Fruit fly (Drosophila melanogaster): ENCODE data around the gene Obp19b.
A peak's percentile ranks its signal among the peaks of the same experiment; 100 is the strongest.

Gene Obp19b

DNA sequence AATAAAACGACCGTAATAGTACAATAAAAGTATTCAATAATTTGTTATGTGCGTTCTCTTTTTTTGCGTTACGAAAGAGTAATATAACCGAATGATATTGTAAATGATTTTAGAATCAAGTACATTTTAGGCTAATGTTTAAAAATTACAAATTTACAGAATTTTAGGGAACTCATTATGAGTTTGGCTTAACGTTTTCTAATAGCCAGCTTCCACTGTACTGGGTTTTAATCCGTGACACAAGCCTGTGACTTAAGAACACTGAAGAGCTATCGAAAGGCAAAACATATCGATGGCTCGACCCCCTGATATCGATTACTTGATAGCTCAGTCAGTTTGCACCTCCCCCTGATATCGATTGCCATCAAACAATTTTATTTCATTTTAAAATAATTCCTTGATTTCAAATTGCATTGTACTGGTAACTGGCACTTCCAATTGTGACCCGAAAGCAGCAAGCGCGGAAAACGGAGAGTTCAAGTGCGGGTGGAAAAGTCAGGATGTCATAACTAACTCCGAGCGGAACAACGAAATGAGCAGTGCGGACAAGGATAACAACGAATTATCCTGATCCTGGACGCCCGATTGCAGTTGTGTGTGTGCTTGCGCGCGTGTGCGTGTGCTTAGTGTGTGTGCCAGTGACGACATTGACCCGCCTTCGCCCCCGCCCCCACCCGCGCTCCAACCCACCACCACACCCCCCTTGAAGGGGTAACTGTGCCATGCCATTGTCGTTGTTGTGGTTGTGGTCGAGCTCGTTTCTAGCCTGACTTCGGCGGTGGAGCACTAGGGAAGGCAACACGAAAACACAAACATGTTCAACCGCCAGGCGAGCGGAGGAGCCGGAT, 22.2 kb upstream of the Obp19b start, which contains the start of gene HERC2 (continued):
- TF ChIP-seq CG7368 (GFP tag; optimal IDR thresholded peaks at IDR 0.05) (no peak), Sox102F (GFP tag; optimal IDR thresholded peaks at IDR 0.05) (peak; percentile 40), Met (GFP tag; optimal IDR thresholded peaks at IDR 0.05) (peak; percentile 61), dac (GFP tag; optimal IDR thresholded peaks at IDR 0.05) (no peak), CG6163 (GFP tag; IDR thresholded peaks at IDR 0.05) (peak; percentile 51; the same call in 2 of the 3 replicates), CG32006 (GFP tag; optimal IDR thresholded peaks at IDR 0.05) (no peak), Sox15 (GFP tag; optimal IDR thresholded peaks at IDR 0.05) (peak; percentile 15), eg (GFP tag; IDR thresholded peaks at IDR 0.05) (peak; percentile 74), Hr38 (GFP tag; optimal IDR thresholded peaks at IDR 0.05) (no peak), Eip93F (GFP tag; optimal IDR thresholded peaks at IDR 0.05) (no peak), Eip78C (GFP tag) (peak; percentile 87), CG4318 (GFP tag; optimal IDR thresholded peaks at IDR 0.05) (no peak), Hr4 (GFP tag; optimal IDR thresholded peaks at IDR 0.05) (no peak), Smox (GFP tag; optimal IDR thresholded peaks at IDR 0.05) (peak; percentile 56), acj6 (GFP tag; optimal IDR thresholded peaks at IDR 0.05) (no peak), CG31627 (GFP tag; optimal IDR thresholded peaks at IDR 0.05) (peak; percentile 64), esn (GFP tag; optimal IDR thresholded peaks at IDR 0.05) (peak; percentile 53), fd85E (GFP tag; optimal IDR thresholded peaks at IDR 0.05) (no peak)

dm6 chrX:20411635-20412034, 4.9 kb upstream of the Obp19b start:
- no peak for TF ChIP-seq vri (GFP tag; optimal IDR thresholded peaks at IDR 0.05)
- no peak for TF ChIP-seq Smox (GFP tag; optimal IDR thresholded peaks at IDR 0.05)
- no peak for TF ChIP-seq CG9139 (GFP tag; optimal IDR thresholded peaks at IDR 0.05)
- no peak for TF ChIP-seq CG3919 (GFP tag; optimal IDR thresholded peaks at IDR 0.05)
- TF ChIP-seq Sox102F (GFP tag; optimal IDR thresholded peaks at IDR 0.05) = no peak
- TF ChIP-seq Hr4 (GFP tag; optimal IDR thresholded peaks at IDR 0.05) = no peak
- no peak for TF ChIP-seq CG1621 (tag; optimal IDR thresholded peaks at IDR 0.05)
- TF ChIP-seq CG32006 (GFP tag; optimal IDR thresholded peaks at IDR 0.05) = no peak
- TF ChIP-seq Blimp-1 (GFP tag; optimal IDR thresholded peaks at IDR 0.05) = no peak
- no peak for TF ChIP-seq esn (GFP tag; optimal IDR thresholded peaks at IDR 0.05)
- no peak for TF ChIP-seq net (GFP tag; optimal IDR thresholded peaks at IDR 0.05)
- TF ChIP-seq CG11762 (GFP tag; optimal IDR thresholded peaks at IDR 0.05; ENCODE audit: insufficient read depth) = no peak

DNA sequence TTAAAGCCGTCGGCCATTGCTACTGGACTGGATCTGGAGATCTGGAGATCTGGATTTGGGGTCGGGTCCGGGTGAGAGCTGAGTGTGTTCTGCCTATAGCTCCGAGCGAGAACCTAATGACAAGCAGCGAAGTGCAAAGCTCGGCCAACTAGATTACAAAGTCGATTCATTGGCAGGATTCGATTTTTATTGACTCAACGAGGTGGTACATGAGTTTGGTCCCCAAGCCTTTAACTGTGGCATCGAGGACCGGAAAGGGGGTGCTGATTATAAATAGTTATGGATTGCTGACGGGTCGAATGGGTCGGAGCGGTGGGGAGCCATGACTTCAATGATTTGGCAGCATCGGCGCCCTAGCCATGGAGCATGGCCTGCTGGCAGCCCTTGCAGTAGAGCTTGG, 3.1 kb upstream of the Obp19b start, which contains the start of gene CG15459:
Gene CG15459, minus strand, starts transcription at position 101 of the 400 bp plus-strand sequence.
- TF ChIP-seq CG16779 (tag; optimal IDR thresholded peaks at IDR 0.05) (no peak), CG8632 (GFP tag; optimal IDR thresholded peaks at IDR 0.05) (no peak), CG6163 (GFP tag; IDR thresholded peaks at IDR 0.05) (no peak), Hr38 (GFP tag; optimal IDR thresholded peaks at IDR 0.05) (no peak), Hr4 (GFP tag; optimal IDR thresholded peaks at IDR 0.05) (no peak), esn (GFP tag; optimal IDR thresholded peaks at IDR 0.05) (no peak), CG1621 (tag; optimal IDR thresholded peaks at IDR 0.05) (no peak), Sox14 (GFP tag; optimal IDR thresholded peaks at IDR 0.05) (no peak), dsx (GFP tag; optimal IDR thresholded peaks at IDR 0.05; ENCODE audit: poor library complexity, severe bottlenecking) (no peak)

DNA sequence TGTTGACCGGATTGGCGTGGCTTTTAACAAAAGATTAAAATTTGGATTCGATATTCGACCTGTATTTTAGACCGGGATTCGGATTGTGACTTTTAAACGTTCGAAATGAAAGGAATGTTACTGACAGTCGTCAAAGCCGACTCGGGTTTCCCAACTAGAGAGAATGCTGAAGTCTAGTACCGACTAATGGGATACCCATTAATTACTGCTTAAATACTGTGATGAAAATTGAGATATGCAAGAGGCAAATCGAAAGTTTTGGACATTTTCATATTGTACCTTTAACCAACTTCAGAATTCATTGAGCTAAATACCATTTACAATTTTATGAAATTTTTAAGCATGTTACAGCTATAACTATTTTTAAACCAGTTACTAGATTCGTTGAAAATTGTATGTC, 2.4 kb upstream of the Obp19b start, which contains the start of gene CG15458:
Gene CG15458, minus strand, starts transcription at position 101 of the 400 bp plus-strand sequence.
- TF ChIP-seq dac (GFP tag; optimal IDR thresholded peaks at IDR 0.05) (no peak), CG34406 (GFP tag; optimal IDR thresholded peaks at IDR 0.05) (no peak), Lpt (GFP tag; optimal IDR thresholded peaks at IDR 0.05) (no peak)

dm6 chrX:20415444-20415843, 1.1 kb upstream of the Obp19b start, which contains the start of gene Obp19a:
Gene Obp19a, plus strand, starts transcription at chrX:20415744.
- no peak for TF ChIP-seq CG34406 (GFP tag; optimal IDR thresholded peaks at IDR 0.05)
- TF ChIP-seq achi (GFP tag; optimal IDR thresholded peaks at IDR 0.05) = no peak
- no peak for TF ChIP-seq CG11902 (GFP tag; optimal IDR thresholded peaks at IDR 0.05)
- no peak for TF ChIP-seq fkh (GFP tag; optimal IDR thresholded peaks at IDR 0.05)
- TF ChIP-seq CG11294 (GFP tag; IDR thresholded peaks at IDR 0.05) = no peak
- no peak for TF ChIP-seq CG6854 (GFP tag; optimal IDR thresholded peaks at IDR 0.05)
- TF ChIP-seq vri (GFP tag; optimal IDR thresholded peaks at IDR 0.05) = no peak
